Fruit fly (Drosophila melanogaster) whole organism, embryonic: Measurements from ENCODE around the gene CG15406.
A peak's percentile ranks its signal among the peaks of the same experiment; 100 is the strongest.

Experiments used
- Abd-B ChIP-seq: fragments of 200-800 bp; sonication (Bioruptor generic); optimal IDR thresholded peaks from 2 replicates; lab custom pipeline; 2018; ENCODE audit warnings: missing biosample characterization, mild to moderate bottlenecking, missing genetic modification characterization, moderate library complexity
- Adf1 ChIP-seq: fragments of 200-800 bp; sonication (Bioruptor generic); IDR thresholded peaks from 2 replicates; pipeline ENCODE4 v1.3.6; 2022; ENCODE audit warnings: missing biosample characterization, missing genetic modification characterization
- Blimp-1 ChIP-seq: fragments of 200-800 bp; sonication (Bioruptor generic); optimal IDR thresholded peaks from 3 replicates; lab custom pipeline; 2018; ENCODE audit warnings: missing biosample characterization, missing genetic modification characterization, mild to moderate bottlenecking, moderate library complexity, missing genetic modification reagents
- CG10654 ChIP-seq: fragments of 200-800 bp; sonication (Bioruptor generic); optimal IDR thresholded peaks from 2 replicates; lab custom pipeline; 2016; ENCODE audit warnings: missing biosample characterization, missing genetic modification characterization
- CG12219 ChIP-seq: fragments of 200-800 bp; sonication (Bioruptor generic); optimal IDR thresholded peaks from 3 replicates; lab custom pipeline; 2018; ENCODE audit warnings: missing biosample characterization, mild to moderate bottlenecking, missing genetic modification characterization
- CG1233 ChIP-seq: fragments of 200-800 bp; sonication (Bioruptor generic); optimal IDR thresholded peaks from 4 replicates; lab custom pipeline; 2018; ENCODE audit warnings: missing biosample characterization, mild to moderate bottlenecking, missing genetic modification characterization
- CG12659 ChIP-seq: fragments of 200-800 bp; sonication (Bioruptor generic); optimal IDR thresholded peaks from 3 replicates; lab custom pipeline; 2017; ENCODE audit warnings: mild to moderate bottlenecking, missing biosample characterization, missing genetic modification reagents, missing genetic modification characterization
- CG13296 ChIP-seq: fragments of 200-800 bp; sonication (Bioruptor generic); optimal IDR thresholded peaks from 3 replicates; lab custom pipeline; 2018; ENCODE audit warnings: missing biosample characterization, mild to moderate bottlenecking, missing genetic modification characterization
- CG3065 ChIP-seq: fragments of 200-800 bp; sonication (Bioruptor generic); optimal IDR thresholded peaks from 2 replicates; lab custom pipeline; 2016; ENCODE audit warnings: missing biosample characterization, missing genetic modification characterization
- CG4282 ChIP-seq: fragments of 200-800 bp; sonication (Bioruptor generic); optimal IDR thresholded peaks from 2 replicates; lab custom pipeline; 2016; ENCODE audit warnings: missing biosample characterization, missing genetic modification characterization
- CG7372 ChIP-seq: fragments of 200-800 bp; sonication (Bioruptor generic); IDR thresholded peaks from 2 replicates; pipeline ENCODE4 v1.3.6; 2022; ENCODE audit warnings: missing biosample characterization, missing genetic modification characterization
- CG8478 ChIP-seq: fragments of >200 bp; optimal IDR thresholded peaks from 2 replicates; lab custom pipeline; 2018
- CG9932 ChIP-seq: fragments of 200-800 bp; sonication (Bioruptor generic); IDR thresholded peaks from 2 replicates; pipeline ENCODE4 v1.3.6; 2022; ENCODE audit warnings: missing biosample characterization, missing genetic modification characterization
- CkIIα-i1 ChIP-seq: fragments of 200-800 bp; sonication (Bioruptor generic); IDR thresholded peaks from 2 replicates; pipeline ENCODE4 v1.3.6; 2022; ENCODE audit warnings: missing biosample characterization, missing genetic modification characterization
- ERR ChIP-seq: fragments of 200-800 bp; sonication (Bioruptor generic); optimal IDR thresholded peaks from 2 replicates; lab custom pipeline; 2016; ENCODE audit warnings: missing biosample characterization, missing genetic modification characterization
- H15 ChIP-seq: fragments of 200-800 bp; sonication (Bioruptor generic); IDR thresholded peaks from 3 replicates; pipeline ENCODE4 v1.3.6; 2022; ENCODE audit warnings: missing biosample characterization, missing genetic modification characterization
- HmgD ChIP-seq: fragments of 200-800 bp; sonication (Bioruptor generic); optimal IDR thresholded peaks from 3 replicates; lab custom pipeline; 2016; ENCODE audit warnings: missing biosample characterization, missing genetic modification characterization
- Hsf ChIP-seq: fragments of 200-800 bp; sonication (Bioruptor generic); optimal IDR thresholded peaks from 3 replicates; lab custom pipeline; 2016; ENCODE audit warnings: missing biosample characterization, missing genetic modification characterization
- Lim3 ChIP-seq: fragments of 200-800 bp; sonication (Bioruptor generic); IDR thresholded peaks from 2 replicates; pipeline ENCODE4 v1.3.6; 2022; ENCODE audit warnings: missing biosample characterization, missing genetic modification characterization
- NFAT ChIP-seq: fragments of 200-800 bp; sonication (Bioruptor generic); IDR thresholded peaks from 2 replicates; pipeline ENCODE4 v1.3.6; 2022; ENCODE audit warnings: missing biosample characterization, missing genetic modification characterization
- NK7.1 ChIP-seq: fragments of 200-800 bp; sonication (Bioruptor generic); optimal IDR thresholded peaks from 3 replicates; lab custom pipeline; 2016; ENCODE audit warnings: missing biosample characterization, missing genetic modification characterization
- Neu2 ChIP-seq: fragments of 200-800 bp; sonication (Bioruptor generic); optimal IDR thresholded peaks from 3 replicates; lab custom pipeline; 2016; ENCODE audit warnings: missing biosample characterization, missing genetic modification characterization, borderline replicate concordance
- Rfx ChIP-seq: fragments of 200-800 bp; sonication (Bioruptor generic); IDR thresholded peaks from 2 replicates; pipeline ENCODE4 v1.3.6; 2022; ENCODE audit warnings: missing biosample characterization, missing genetic modification characterization
- Ssrp ChIP-seq: fragments of 200-800 bp; sonication (Bioruptor generic); optimal IDR thresholded peaks from 2 replicates; lab custom pipeline; 2018; ENCODE audit warnings: missing biosample characterization, mild to moderate bottlenecking, missing genetic modification characterization, moderate library complexity
- Tbp ChIP-seq: fragments of >200 bp; optimal IDR thresholded peaks from 2 replicates; lab custom pipeline; 2018; ENCODE audit warnings: missing biosample characterization, missing genetic modification characterization
- Trl ChIP-seq, 3 experiments: fragments of >200 bp in 2 of 3; fragments of 200-800 bp in 1 of 3; sonication (Bioruptor generic) in 1 of 3; optimal IDR thresholded peaks; 2 replicates in 1 of 3; 3 replicates in 2 of 3; lab custom pipeline; 2016 to 2017; ENCODE audit warnings: missing biosample characterization in 1 of 3, missing genetic modification characterization in 1 of 3
- Usf ChIP-seq: fragments of 200-800 bp; sonication (Bioruptor generic); optimal IDR thresholded peaks from 2 replicates; lab custom pipeline; 2017; ENCODE audit warnings: missing genotype, missing biosample characterization, missing genetic modification characterization
- bbx ChIP-seq: fragments of 200-800 bp; sonication (Bioruptor generic); IDR thresholded peaks from 2 replicates; pipeline ENCODE4 v1.3.6; 2022; ENCODE audit warnings: missing biosample characterization, missing genetic modification characterization; ENCODE audit not compliant: partially characterized antibody
- bcd ChIP-seq: fragments of 200-800 bp; sonication (Bioruptor generic); optimal IDR thresholded peaks from 2 replicates; lab custom pipeline; 2017; ENCODE audit warnings: missing biosample characterization, mild to moderate bottlenecking, missing genetic modification characterization
- caup ChIP-seq: fragments of 200-800 bp; sonication (Bioruptor generic); optimal IDR thresholded peaks from 3 replicates; lab custom pipeline; 2017; ENCODE audit warnings: missing biosample characterization, mild to moderate bottlenecking, missing genetic modification characterization, moderate library complexity; ENCODE audit not compliant: severe bottlenecking
- corto ChIP-seq: fragments of 200-800 bp; sonication (Bioruptor generic); optimal IDR thresholded peaks from 2 replicates; lab custom pipeline; 2016; ENCODE audit warnings: missing biosample characterization, mild to moderate bottlenecking, missing genetic modification characterization, moderate library complexity
- exex ChIP-seq: fragments of 200-800 bp; sonication (Bioruptor generic); optimal IDR thresholded peaks from 4 replicates; lab custom pipeline; 2018; ENCODE audit warnings: missing biosample characterization, mild to moderate bottlenecking, missing genetic modification characterization, moderate library complexity
- gcm ChIP-seq: fragments of 200-800 bp; sonication (Bioruptor generic); optimal IDR thresholded peaks from 2 replicates; lab custom pipeline; 2019; ENCODE audit warnings: missing biosample characterization, mild to moderate bottlenecking, missing genetic modification characterization, moderate library complexity
- gsb ChIP-seq: fragments of 200-800 bp; sonication (Bioruptor generic); IDR thresholded peaks from 2 replicates; pipeline ENCODE4 v1.3.6; 2022; ENCODE audit warnings: missing biosample characterization, missing genetic modification characterization
- gsb-n ChIP-seq: fragments of 200-800 bp; sonication (Bioruptor generic); optimal IDR thresholded peaks from 3 replicates; lab custom pipeline; 2018; ENCODE audit warnings: missing biosample characterization, mild to moderate bottlenecking, missing genetic modification characterization
- klu ChIP-seq: fragments of 200-800 bp; sonication (Bioruptor generic); IDR thresholded peaks from 2 replicates; pipeline ENCODE4 v1.3.6; 2022; ENCODE audit warnings: missing biosample characterization, missing genetic modification characterization
- lilli ChIP-seq: fragments of 200-800 bp; sonication (Bioruptor generic); optimal IDR thresholded peaks from 3 replicates; lab custom pipeline; 2016; ENCODE audit warnings: missing biosample characterization, missing genetic modification characterization
- otp ChIP-seq: fragments of 200-800 bp; sonication (Bioruptor generic); IDR thresholded peaks from 3 replicates; pipeline ENCODE4, ENCODE4 v1.3.6; 2022; ENCODE audit warnings: missing biosample characterization, missing genetic modification characterization
- pan ChIP-seq, 4 experiments: fragments of >200 bp in 3 of 4; fragments of 200-800 bp in 1 of 4; sonication (Bioruptor generic) in 1 of 4; optimal IDR thresholded peaks in 3 of 4; IDR thresholded peaks in 1 of 4; 2 replicates each; pipeline versions ENCODE4 v1.3.6 to Lab custom; 2017 to 2022; ENCODE audit warnings: missing biosample characterization in 2 of 4, missing genetic modification characterization in 2 of 4, mixed read lengths in 1 of 4
- prd ChIP-seq, 3 experiments: fragments of >200 bp in 2 of 3; fragments of 200-800 bp in 1 of 3; sonication (Bioruptor generic) in 1 of 3; optimal IDR thresholded peaks in 2 of 3; IDR thresholded peaks in 1 of 3; 2 replicates in 2 of 3; 3 replicates in 1 of 3; pipeline versions ENCODE4 v1.3.6 to Lab custom; 2017 to 2022; ENCODE audit warnings: missing biosample characterization in 1 of 3, missing genetic modification characterization in 1 of 3
- psq ChIP-seq: fragments of 200-800 bp; sonication (Bioruptor generic); optimal IDR thresholded peaks from 2 replicates; lab custom pipeline; 2017; ENCODE audit warnings: missing biosample characterization, missing genetic modification characterization
- pzg ChIP-seq: fragments of 200-800 bp; sonication (Bioruptor generic); optimal IDR thresholded peaks from 3 replicates; lab custom pipeline; 2018; ENCODE audit warnings: missing biosample characterization, mild to moderate bottlenecking, missing genetic modification characterization, moderate library complexity
- ranshi ChIP-seq: fragments of 200-800 bp; sonication (Bioruptor generic); IDR thresholded peaks from 2 replicates; pipeline ENCODE4 v1.3.6; 2022; ENCODE audit warnings: missing biosample characterization, missing genetic modification characterization
- rib ChIP-seq: fragments of 200-800 bp; sonication (Bioruptor generic); IDR thresholded peaks from 2 replicates; pipeline ENCODE4 v1.3.6; 2022; ENCODE audit warnings: missing biosample characterization, missing genetic modification characterization
- seq ChIP-seq: fragments of 200-800 bp; sonication (Bioruptor generic); IDR thresholded peaks from 2 replicates; pipeline ENCODE4 v1.3.6; 2022; ENCODE audit warnings: missing biosample characterization, missing genetic modification characterization
- sqz ChIP-seq: fragments of 200-800 bp; sonication (Bioruptor generic); optimal IDR thresholded peaks from 3 replicates; lab custom pipeline; 2018; ENCODE audit warnings: missing biosample characterization, mild to moderate bottlenecking, missing genetic modification characterization
- sr ChIP-seq: fragments of 200-800 bp; sonication (Bioruptor generic); IDR thresholded peaks from 3 replicates; pipeline ENCODE4 v1.3.6; 2022; ENCODE audit warnings: missing biosample characterization, missing genetic modification characterization
- trem ChIP-seq: fragments of 200-800 bp; optimal IDR thresholded peaks from 3 replicates; lab custom pipeline; 2019; ENCODE audit warnings: missing biosample characterization, mild to moderate bottlenecking, missing genetic modification characterization, moderate library complexity
- zen2 ChIP-seq: fragments of 200-800 bp; sonication (Bioruptor generic); IDR thresholded peaks from 3 replicates; pipeline ENCODE4 v1.3.6; 2022; ENCODE audit warnings: missing biosample characterization, missing genetic modification characterization; ENCODE audit not compliant: partially characterized antibody

The CG15406 gene

dm6 chr2L:3341231-3341935, 32.4 kb downstream of the CG15406 start (continued):
- TF ChIP-seq exex (tag; lab: Kevin White, UChicago), result no peak
- TF ChIP-seq lilli (GFP tag; lab: Kevin White, UChicago), result no peak
- no peak for TF ChIP-seq ranshi (GFP tag; lab: Robert Waterston, UW)
- TF ChIP-seq CkIIα-i1, result no peak
- no peak for TF ChIP-seq CG4282 (GFP tag; lab: Kevin White, UChicago)
- TF ChIP-seq CG7372 (GFP tag; lab: Robert Waterston, UW), result no peak
- TF ChIP-seq CG9932 (GFP tag; lab: Robert Waterston, UW), result no peak
- TF ChIP-seq Blimp-1 (GFP tag; lab: Kevin White, UChicago), result peak; percentile 50
- no peak for TF ChIP-seq gsb-n
- no peak for TF ChIP-seq HmgD (GFP tag; lab: Kevin White, UChicago)
- no peak for TF ChIP-seq zen2 (GFP tag; lab: Robert Waterston, UW)
- TF ChIP-seq CG13296 (GFP tag; lab: Kevin White, UChicago), result no peak
- no peak for TF ChIP-seq NK7.1
- no peak for TF ChIP-seq NFAT (GFP tag; lab: Robert Waterston, UW)
- TF ChIP-seq bbx (GFP tag; lab: Robert Waterston, UW), result no peak
- no peak for TF ChIP-seq Rfx (GFP tag; lab: Robert Waterston, UW)
- no peak for TF ChIP-seq Abd-B (GFP tag; lab: Kevin White, UChicago)
- no peak for TF ChIP-seq psq (GFP tag; lab: Kevin White, UChicago)
- TF ChIP-seq Trl (optimal IDR thresholded peaks at IDR 0.05; lab: Kevin White, UChicago), result no peak
- TF ChIP-seq Trl (GFP tag; optimal IDR thresholded peaks at IDR 0.05; lab: Kevin White, UChicago), result no peak
- TF ChIP-seq H15, result no peak
- no peak for TF ChIP-seq Neu2 (GFP tag; lab: Kevin White, UChicago)
- TF ChIP-seq CG3065 (GFP tag; lab: Kevin White, UChicago), result no peak
- TF ChIP-seq sqz (GFP tag; lab: Kevin White, UChicago), result no peak
- TF ChIP-seq pzg, result no peak
- TF ChIP-seq pan (optimal IDR thresholded peaks at IDR 0.05; lab: Kevin White, UChicago), result no peak
- no peak for TF ChIP-seq pan (GFP tag; optimal IDR thresholded peaks at IDR 0.05 in 1 of 2, IDR thresholded peaks at IDR 0.05 in 1 of 2)
- no peak for TF ChIP-seq rib (GFP tag; lab: Robert Waterston, UW)
- no peak for TF ChIP-seq gcm (GFP tag; lab: Kevin White, UChicago)
- TF ChIP-seq prd (optimal IDR thresholded peaks at IDR 0.05; lab: Kevin White, UChicago), result no peak
- no peak for TF ChIP-seq prd (GFP tag; IDR thresholded peaks at IDR 0.05; lab: Robert Waterston, UW)
- TF ChIP-seq caup (GFP tag; lab: Kevin White, UChicago), result no peak
- TF ChIP-seq CG10654 (GFP tag; lab: Kevin White, UChicago), result no peak
- TF ChIP-seq Ssrp (tag; lab: Kevin White, UChicago), result no peak
- TF ChIP-seq CG12219 (GFP tag; lab: Kevin White, UChicago), result no peak
- no peak for TF ChIP-seq trem (tag; lab: Kevin White, UChicago)
- no peak for TF ChIP-seq CG12659 (GFP tag; lab: Kevin White, UChicago)
- TF ChIP-seq Adf1, result no peak
- no peak for TF ChIP-seq sr (GFP tag; lab: Robert Waterston, UW)
- TF ChIP-seq bcd (GFP tag; lab: Kevin White, UChicago), result no peak
- no peak for TF ChIP-seq CG8478 (lab: Kevin White, UChicago)
- TF ChIP-seq klu (GFP tag; lab: Robert Waterston, UW), result no peak
- no peak for TF ChIP-seq ERR (GFP tag; lab: Kevin White, UChicago)
- no peak for TF ChIP-seq Lim3 (GFP tag; lab: Robert Waterston, UW)
- TF ChIP-seq seq, result 0 out of 2 replicates have a peak, but pooled peaks have one; percentile 20
- no peak for TF ChIP-seq Tbp (GFP tag; lab: Kevin White, UChicago)
- TF ChIP-seq Hsf, result no peak
- TF ChIP-seq gsb (GFP tag; lab: Robert Waterston, UW), result no peak
- no peak for TF ChIP-seq otp
- TF ChIP-seq corto (GFP tag; lab: Kevin White, UChicago), result no peak
- no peak for TF ChIP-seq Usf (GFP tag; lab: Kevin White, UChicago)
- TF ChIP-seq CG1233, result no peak
